Worm (Caenorhabditis elegans) whole organism, late embryonic: ENCODE data around the gene msp-31.

Experiments
- C08G9.2 ChIP-seq: sonication (generic microtip); optimal IDR thresholded peaks from 2 replicates; lab custom pipeline; 2016; ENCODE audit warnings: mild to moderate bottlenecking, missing genetic modification characterization, moderate library complexity, missing compliant biosample characterization
- C38D4.7 ChIP-seq: fragments of 200-800 bp; sonication (Bioruptor generic); optimal IDR thresholded peaks from 2 replicates; lab custom pipeline; 2018; ENCODE audit warnings: mild to moderate bottlenecking, missing genetic modification characterization, moderate library complexity, missing compliant biosample characterization
- F13H6.1 ChIP-seq: sonication (generic microtip); optimal IDR thresholded peaks from 2 replicates; lab custom pipeline; 2016; ENCODE audit warnings: missing genetic modification characterization, missing compliant biosample characterization
- K09A11.1 ChIP-seq: sonication (generic microtip); optimal IDR thresholded peaks from 2 replicates; lab custom pipeline; 2017; ENCODE audit warnings: antibody characterized with exemption, mild to moderate bottlenecking, missing genetic modification characterization, missing compliant biosample characterization; ENCODE audit not compliant: insufficient read depth
- Y22D7AL.16 ChIP-seq: sonication (generic microtip); optimal IDR thresholded peaks from 2 replicates; lab custom pipeline; 2016; ENCODE audit warnings: missing genetic modification characterization, missing compliant biosample characterization
- ceh-14 ChIP-seq: sonication (generic microtip); optimal IDR thresholded peaks from 2 replicates; lab custom pipeline; 2016; ENCODE audit warnings: missing genotype, missing genetic modification characterization, missing compliant biosample characterization
- ceh-18 ChIP-seq: sonication (generic microtip); optimal IDR thresholded peaks from 2 replicates; lab custom pipeline; 2016; ENCODE audit warnings: missing genetic modification characterization, missing compliant biosample characterization
- ceh-22 ChIP-seq: sonication (generic microtip); optimal IDR thresholded peaks from 2 replicates; lab custom pipeline; 2017; ENCODE audit warnings: missing biosample characterization, missing genetic modification characterization
- ceh-24 ChIP-seq: sonication (generic microtip); optimal IDR thresholded peaks from 2 replicates; lab custom pipeline; 2016; ENCODE audit warnings: mild to moderate bottlenecking, missing genetic modification characterization, missing compliant biosample characterization
- ceh-30 ChIP-seq: fragments of 150-350 bp; optimal IDR thresholded peaks from 2 replicates; lab custom pipeline; 2014; ENCODE audit warnings: missing biosample characterization, missing genetic modification characterization
- ceh-45 ChIP-seq: fragments of 200-800 bp; sonication (Bioruptor generic); IDR thresholded peaks from 2 replicates; pipeline ENCODE4 v1.3.6; 2022; ENCODE audit warnings: missing genetic modification reagents, missing genetic modification characterization, missing compliant biosample characterization
- ceh-48 ChIP-seq: sonication (generic microtip); optimal IDR thresholded peaks from 2 replicates; lab custom pipeline; 2016; ENCODE audit warnings: missing genetic modification characterization, inconsistent platforms, missing compliant biosample characterization
- ceh-9 ChIP-seq: sonication (generic microtip); optimal IDR thresholded peaks from 2 replicates; lab custom pipeline; 2016; ENCODE audit warnings: mild to moderate bottlenecking, missing genetic modification characterization, inconsistent platforms, missing compliant biosample characterization
- elt-2 ChIP-seq: sonication (generic microtip); optimal IDR thresholded peaks from 2 replicates; lab custom pipeline; 2016; ENCODE audit warnings: missing genetic modification reagents, missing genetic modification characterization, missing compliant biosample characterization
- fax-1 ChIP-seq: sonication (generic microtip); optimal IDR thresholded peaks from 2 replicates; lab custom pipeline; 2016; ENCODE audit warnings: missing genotype, missing genetic modification characterization, missing compliant biosample characterization
- gmeb-2 ChIP-seq: sonication (generic microtip); optimal IDR thresholded peaks from 2 replicates; lab custom pipeline; 2016; ENCODE audit warnings: missing genetic modification characterization, inconsistent platforms, missing compliant biosample characterization
- hlh-13 ChIP-seq: fragments of 200-800 bp; sonication (Bioruptor generic); optimal IDR thresholded peaks from 2 replicates; lab custom pipeline; 2018; ENCODE audit warnings: mild to moderate bottlenecking, missing genetic modification characterization, missing compliant biosample characterization
- hlh-15 ChIP-seq: sonication (generic microtip); optimal IDR thresholded peaks from 2 replicates; lab custom pipeline; 2016; ENCODE audit warnings: missing genetic modification characterization, missing compliant biosample characterization
- lim-6 ChIP-seq: sonication (generic microtip); optimal IDR thresholded peaks from 2 replicates; lab custom pipeline; 2016; ENCODE audit warnings: missing genetic modification characterization, missing compliant biosample characterization
- lin-11 ChIP-seq: fragments of 200-800 bp; sonication (Bioruptor generic); optimal IDR thresholded peaks from 2 replicates; lab custom pipeline; 2018; ENCODE audit warnings: mild to moderate bottlenecking, missing genetic modification characterization, missing compliant biosample characterization
- madf-2 ChIP-seq: sonication (generic microtip); optimal IDR thresholded peaks from 2 replicates; lab custom pipeline; 2017; ENCODE audit warnings: missing genetic modification characterization, missing compliant biosample characterization
- mec-3 ChIP-seq: sonication (generic microtip); optimal IDR thresholded peaks from 2 replicates; lab custom pipeline; 2016; ENCODE audit warnings: borderline replicate concordance, missing genetic modification characterization, missing compliant biosample characterization
- nhr-11 ChIP-seq: fragments of 150-350 bp; optimal IDR thresholded peaks from 2 replicates; lab custom pipeline; 2014; ENCODE audit warnings: missing biosample characterization, missing genetic modification characterization
- nhr-232 ChIP-seq: sonication (generic microtip); optimal IDR thresholded peaks from 2 replicates; lab custom pipeline; 2016; ENCODE audit warnings: missing genetic modification characterization, missing compliant biosample characterization
- pag-3 ChIP-seq: sonication (generic microtip); optimal IDR thresholded peaks from 2 replicates; lab custom pipeline; 2016; ENCODE audit warnings: missing compliant biosample characterization, missing genetic modification characterization, borderline replicate concordance
- pat-9 ChIP-seq: fragments of 200-800 bp; sonication (Bioruptor generic); optimal IDR thresholded peaks from 2 replicates; lab custom pipeline; 2018; ENCODE audit warnings: mild to moderate bottlenecking, missing genetic modification characterization, moderate library complexity, missing compliant biosample characterization
- pax-1 ChIP-seq: fragments of 150-350 bp; optimal IDR thresholded peaks from 2 replicates; lab custom pipeline; 2014; ENCODE audit warnings: missing biosample characterization, missing genetic modification characterization
- pqm-1 ChIP-seq: sonication (generic microtip); optimal IDR thresholded peaks from 2 replicates; lab custom pipeline; 2016; ENCODE audit warnings: missing genetic modification characterization, missing compliant biosample characterization
- sdc-2 ChIP-seq: sonication (generic microtip); optimal IDR thresholded peaks from 2 replicates; lab custom pipeline; 2016; ENCODE audit warnings: missing genotype, missing genetic modification characterization, missing compliant biosample characterization
- sox-4 ChIP-seq: sonication (generic microtip); optimal IDR thresholded peaks from 2 replicates; lab custom pipeline; 2017; ENCODE audit warnings: mild to moderate bottlenecking, missing genetic modification characterization, inconsistent platforms, missing compliant biosample characterization
- tbx-7 ChIP-seq: sonication (generic microtip); optimal IDR thresholded peaks from 2 replicates; lab custom pipeline; 2016; ENCODE audit warnings: missing genotype, missing genetic modification characterization, missing compliant biosample characterization
- ttx-3 ChIP-seq: sonication (generic microtip); optimal IDR thresholded peaks from 2 replicates; lab custom pipeline; 2016; ENCODE audit warnings: missing genetic modification reagents, missing genetic modification characterization, missing compliant biosample characterization
- unc-42 ChIP-seq: sonication (generic microtip); optimal IDR thresholded peaks from 2 replicates; lab custom pipeline; 2016; ENCODE audit warnings: missing genotype, missing genetic modification characterization, missing compliant biosample characterization
- unc-55 ChIP-seq: sonication (generic microtip); optimal IDR thresholded peaks from 2 replicates; lab custom pipeline; 2017; ENCODE audit warnings: missing biosample characterization, missing genetic modification reagents, missing genetic modification characterization
- unc-86 ChIP-seq: sonication (generic microtip); optimal IDR thresholded peaks from 2 replicates; lab custom pipeline; 2016; ENCODE audit warnings: missing genetic modification characterization, missing compliant biosample characterization

The msp-31 gene

ce11 chrII:4915572-4915971 is 790 bp downstream of the msp-31 start:
- TF ChIP-seq ceh-22 (tag; lab: Kevin White, UChicago) (no peak), pax-1 (tag; lab: Kevin White, UChicago) (no peak), ceh-24 (tag; lab: Kevin White, UChicago) (no peak), Y22D7AL.16 (tag; lab: Kevin White, UChicago) (no peak), lin-11 (tag; lab: Kevin White, UChicago) (no peak), hlh-13 (GFP tag; lab: Kevin White, UChicago) (no peak), pag-3 (no peak), fax-1 (tag; lab: Kevin White, UChicago) (no peak), ceh-18 (no peak), C38D4.7 (GFP tag; lab: Kevin White, UChicago) (no peak)

ce11 chrII:4914214-4914613 is 2.1 kb downstream of the msp-31 start, which contains the start of gene R05F9.11:
R05F9.11 (minus strand) TSS chrII:4914218.
- TF ChIP-seq K09A11.1 (tag; lab: Kevin White, UChicago) (no peak), madf-2 (tag; lab: Kevin White, UChicago) (no peak), sdc-2 (no peak), sox-4 (tag; lab: Kevin White, UChicago) (no peak), pat-9 (tag; lab: Kevin White, UChicago) (no peak), ceh-14 (tag; lab: Kevin White, UChicago) (no peak), F13H6.1 (tag; lab: Kevin White, UChicago) (no peak), ceh-45 (no peak), hlh-15 (tag; lab: Kevin White, UChicago) (no peak), fax-1 (tag; lab: Kevin White, UChicago) (no peak)
- TF ChIP-seq, all 69 proteins: peak for 0

- TF ChIP-seq unc-55 (peak; percentile 48), elt-2 (tag; lab: Kevin White, UChicago) (peak; percentile 22), pag-3 (no peak), unc-42 (tag; lab: Kevin White, UChicago) (peak; percentile 38), nhr-232 (tag; lab: Kevin White, UChicago) (no peak), ceh-22 (tag; lab: Kevin White, UChicago) (peak; percentile 19), lim-6 (tag; lab: Kevin White, UChicago) (no peak)
These were observed 8.2 kb downstream of the msp-31 start for ce11 chrII:4908160-4908559.

- no peak for TF ChIP-seq mec-3 (tag; lab: Kevin White, UChicago)
- no peak for TF ChIP-seq C38D4.7 (GFP tag; lab: Kevin White, UChicago)
- TF ChIP-seq ceh-30 (tag; lab: Kevin White, UChicago): no peak
- TF ChIP-seq ceh-48 (tag; lab: Kevin White, UChicago): no peak
- TF ChIP-seq ttx-3 (tag; lab: Kevin White, UChicago): no peak
- no peak for TF ChIP-seq nhr-11 (tag; lab: Kevin White, UChicago)
- no peak for TF ChIP-seq K09A11.1 (tag; lab: Kevin White, UChicago)
- TF ChIP-seq unc-86 (tag; lab: Kevin White, UChicago): no peak
- TF ChIP-seq pat-9 (tag; lab: Kevin White, UChicago): no peak
- no peak for TF ChIP-seq C08G9.2 (tag; lab: Kevin White, UChicago)
- no peak for TF ChIP-seq pag-3
These were observed 10.5 kb downstream of the msp-31 start for ce11 chrII:4905883-4906282.

- TF ChIP-seq pqm-1 (tag; lab: Kevin White, UChicago): no peak
- no peak for TF ChIP-seq nhr-11 (tag; lab: Kevin White, UChicago)
- TF ChIP-seq gmeb-2 (tag; lab: Kevin White, UChicago): no peak
- TF ChIP-seq tbx-7 (tag; lab: Kevin White, UChicago): no peak
- TF ChIP-seq ceh-9 (tag; lab: Kevin White, UChicago): no peak
These were observed 11.0 kb downstream of the msp-31 start for ce11 chrII:4905331-4905730.
